Worm (Caenorhabditis elegans): ENCODE measurements around the gene F54D8.10.

ce11 chrIII:5112399-5112798, 17.8 kb downstream of the F54D8.10 start:
- TF ChIP-seq pes-1 (GFP tag; IDR thresholded peaks at IDR 0.05) (no peak), ets-7 (tag; optimal IDR thresholded peaks at IDR 0.05) (no peak), sea-1 (GFP tag; conservative IDR thresholded peaks at IDR 0.05) (no peak), hmbx-1 (tag; optimal IDR thresholded peaks at IDR 0.05) (no peak), flt-1 (GFP tag; IDR thresholded peaks at IDR 0.05) (no peak), aly-1 (tag; optimal IDR thresholded peaks at IDR 0.05) (no peak), ama-1 (optimal IDR thresholded peaks at IDR 0.05) (no peak), scrt-1 (GFP tag; IDR thresholded peaks at IDR 0.05) (no peak)

Data from whole organism, early embryonic.